Worm (Caenorhabditis elegans) whole organism, early embryonic: ENCODE results near the gene srj-57.

ENCODE experiments used
- B0310.2 ChIP-seq: sonication (generic microtip); optimal IDR thresholded peaks from 2 replicates; lab custom pipeline; 2016; ENCODE audit warnings: mild to moderate bottlenecking, missing genetic modification characterization, missing compliant biosample characterization
- F13C5.2 ChIP-seq: sonication (generic microtip); optimal IDR thresholded peaks from 2 replicates; lab custom pipeline; 2017; ENCODE audit warnings: mild to moderate bottlenecking, missing genetic modification characterization, inconsistent platforms, missing compliant biosample characterization
- aly-1 ChIP-seq: sonication (generic microtip); optimal IDR thresholded peaks from 2 replicates; lab custom pipeline; 2016; ENCODE audit warnings: missing genetic modification characterization, missing compliant biosample characterization
- ama-1 ChIP-seq: fragments of 150-350 bp; optimal IDR thresholded peaks from 2 replicates; lab custom pipeline; 2014
- ets-7 ChIP-seq: sonication (generic microtip); optimal IDR thresholded peaks from 2 replicates; lab custom pipeline; 2016; ENCODE audit warnings: missing genotype, missing genetic modification characterization, missing compliant biosample characterization
- flt-1 ChIP-seq: fragments of 200-800 bp; sonication (Bioruptor generic); IDR thresholded peaks from 2 replicates; pipeline ENCODE4 v1.3.6; 2022; ENCODE audit warnings: missing genetic modification characterization, missing compliant biosample characterization
- hmbx-1 ChIP-seq: sonication (generic microtip); optimal IDR thresholded peaks from 2 replicates; lab custom pipeline; 2016; ENCODE audit warnings: mild to moderate bottlenecking, missing genetic modification characterization, missing compliant biosample characterization
- hmg-4 ChIP-seq: fragments of 200-800 bp; sonication (Bioruptor generic); optimal IDR thresholded peaks from 2 replicates; lab custom pipeline; 2018; ENCODE audit warnings: mild to moderate bottlenecking, missing genetic modification characterization, missing compliant biosample characterization
- hnd-1 ChIP-seq: sonication (generic microtip); optimal IDR thresholded peaks from 2 replicates; lab custom pipeline; 2016; ENCODE audit warnings: missing genetic modification characterization, missing compliant biosample characterization
- scrt-1 ChIP-seq: fragments of 200-800 bp; sonication (Bioruptor generic); IDR thresholded peaks from 2 replicates; pipeline ENCODE4 v1.3.6; 2022; ENCODE audit warnings: missing genetic modification characterization, missing compliant biosample characterization
- sea-1 ChIP-seq: fragments of 200-800 bp; sonication (Bioruptor generic); conservative IDR thresholded peaks from 2 replicates; pipeline ENCODE4 v1.3.6; 2022; ENCODE audit warnings: missing genetic modification characterization, missing compliant biosample characterization
- tbx-11 ChIP-seq: fragments of 200-800 bp; sonication (Bioruptor generic); IDR thresholded peaks from 2 replicates; pipeline ENCODE4 v1.3.6; 2022; ENCODE audit warnings: missing genetic modification characterization, missing compliant biosample characterization
- tbx-37 ChIP-seq: fragments of 200-800 bp; sonication (Bioruptor generic); conservative IDR thresholded peaks from 2 replicates; pipeline ENCODE4 v1.3.6; 2022; ENCODE audit warnings: missing genetic modification reagents, missing genetic modification characterization, missing compliant biosample characterization
- tra-4 ChIP-seq: sonication (generic microtip); optimal IDR thresholded peaks from 2 replicates; lab custom pipeline; 2017; ENCODE audit warnings: missing genetic modification characterization, missing compliant biosample characterization

ce11 chrV:2888681-2889080 is 33.3 kb upstream of the srj-57 start, which contains the start of gene srw-4:
- TF ChIP-seq tbx-37 (GFP tag; lab: Robert Waterston, UW) (no peak), F13C5.2 (tag; lab: Kevin White, UChicago) (no peak), hnd-1 (no peak), aly-1 (tag; lab: Kevin White, UChicago) (no peak), hmg-4 (GFP tag; lab: Kevin White, UChicago) (no peak), ets-7 (no peak), ama-1 (no peak), tbx-11 (GFP tag; lab: Robert Waterston, UW) (no peak), sea-1 (GFP tag; lab: Robert Waterston, UW) (no peak), tra-4 (tag; lab: Kevin White, UChicago) (no peak), scrt-1 (no peak), B0310.2 (tag; lab: Kevin White, UChicago) (no peak), flt-1 (GFP tag; lab: Robert Waterston, UW) (no peak), hmbx-1 (tag; lab: Kevin White, UChicago) (no peak)
